Worm (Caenorhabditis elegans): ENCODE measurements around the gene amph-1.
"Not testable (repeated sequence)": the region's sequence is repeated elsewhere in the genome, so short reads cannot be mapped to it uniquely, and the experiment has no call there.

The amph-1 gene

DNA sequence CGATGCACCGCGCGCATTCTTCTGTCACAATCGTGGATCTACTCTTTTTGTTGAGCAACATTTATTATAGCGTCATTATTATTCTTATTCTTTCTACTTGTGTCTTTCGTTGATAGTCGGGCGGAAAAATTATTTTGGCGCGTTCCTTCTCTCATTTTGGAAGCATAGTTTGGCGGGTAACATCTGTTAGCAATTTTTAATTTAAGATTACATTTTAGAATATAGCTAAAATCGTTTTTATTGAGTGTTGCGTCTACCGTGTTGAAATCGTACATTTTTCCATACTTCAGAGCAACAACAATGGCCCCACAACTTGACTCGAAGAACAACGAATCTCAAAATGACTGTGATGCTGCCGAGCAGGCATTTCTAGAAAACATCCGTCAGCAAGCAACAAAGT lies 43.0 kb upstream of the amph-1 start, which contains the start of gene sdz-36:
sdz-36 (plus strand) TSS at position 301 of the 400 bp plus-strand sequence.
- TF ChIP-seq madf-8 (GFP tag; conservative IDR thresholded peaks at IDR 0.05) = no peak
- TF ChIP-seq ccch-3 (GFP tag; optimal IDR thresholded peaks at IDR 0.05) = no peak
- TF ChIP-seq ceh-27 (GFP tag; optimal IDR thresholded peaks at IDR 0.05) = no peak
- TF ChIP-seq lin-35 (GFP tag; optimal IDR thresholded peaks at IDR 0.05) = no peak
- TF ChIP-seq nfya-2 (GFP tag; IDR thresholded peaks at IDR 0.05) = no peak
- no peak for TF ChIP-seq rec-8 (tag; optimal IDR thresholded peaks at IDR 0.05)
- TF ChIP-seq aptf-3 (GFP tag; IDR thresholded peaks at IDR 0.05) = no peak
- no peak for TF ChIP-seq F55B11.4 (tag; optimal IDR thresholded peaks at IDR 0.05; ENCODE audit: borderline replicate concordance, insufficient read depth)
- TF ChIP-seq B0035.1 (tag; optimal IDR thresholded peaks at IDR 0.05) = no peak
- no peak for TF ChIP-seq him-1 (tag; optimal IDR thresholded peaks at IDR 0.05)
- no peak for TF ChIP-seq ceh-91 (GFP tag; IDR thresholded peaks at IDR 0.05)
- no peak for TF ChIP-seq nhr-120 (GFP tag; IDR thresholded peaks at IDR 0.05)
- no peak for TF ChIP-seq Y79H2A.3 (GFP tag; conservative IDR thresholded peaks at IDR 0.05)
- TF ChIP-seq madf-3 (GFP tag; IDR thresholded peaks at IDR 0.05) = no peak
- no peak for TF ChIP-seq D2030.7 (GFP tag; IDR thresholded peaks at IDR 0.05)
- TF ChIP-seq mxl-1 (tag; optimal IDR thresholded peaks at IDR 0.05) = no peak
- no peak for TF ChIP-seq F23B12.7 (tag; optimal IDR thresholded peaks at IDR 0.05; ENCODE audit: insufficient read depth)
- no peak for TF ChIP-seq sea-2 (GFP tag; IDR thresholded peaks at IDR 0.05)

DNA sequence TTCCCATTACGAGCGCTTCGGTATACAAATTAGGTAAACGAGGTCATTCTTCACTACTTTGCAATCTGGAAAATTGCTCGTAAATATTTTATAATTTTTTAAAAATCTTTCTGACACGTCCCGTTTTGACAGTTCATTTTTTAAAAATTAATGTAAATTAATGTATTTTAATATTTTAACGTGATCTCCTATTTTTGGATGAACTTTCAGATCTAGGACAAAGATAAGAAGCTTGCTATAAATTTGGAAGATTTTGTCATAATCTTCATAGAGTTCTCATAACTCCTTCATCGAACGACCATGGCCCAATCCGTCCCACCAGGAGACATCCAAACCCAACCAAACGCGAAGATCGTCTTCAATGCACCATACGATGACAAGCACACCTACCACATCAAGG lies 41.0 kb upstream of the amph-1 start, which contains the start of gene msp-76:
msp-76 (plus strand) TSS at position 301 of the 400 bp plus-strand sequence.
- TF ChIP-seq lsy-27 (tag; optimal IDR thresholded peaks at IDR 0.05; ENCODE audit: borderline replicate concordance, insufficient read depth); snpc-4 (GFP tag; optimal IDR thresholded peaks at IDR 0.05); snpc-4 (tag; optimal IDR thresholded peaks at IDR 0.05); F22D6.2 (tag; optimal IDR thresholded peaks at IDR 0.05): not testable (repeated sequence)

DNA sequence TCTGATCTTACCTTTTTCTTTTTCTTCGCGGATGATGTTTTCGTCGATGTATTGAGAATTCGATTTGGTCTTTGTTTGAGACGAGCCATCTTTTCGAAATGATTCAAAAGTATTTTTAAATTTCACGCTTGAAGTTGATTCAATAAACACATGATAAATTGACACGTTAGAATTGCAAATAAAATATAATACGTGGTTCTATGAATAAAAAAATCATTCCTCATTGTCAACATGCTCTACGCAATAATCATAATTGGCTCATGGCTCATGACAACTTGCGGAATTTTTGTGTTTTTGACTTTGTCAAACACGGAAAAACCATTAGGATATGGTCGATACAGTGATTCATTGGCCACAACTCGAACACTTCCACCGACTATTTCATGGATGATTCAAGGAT lies 35.8 kb upstream of the amph-1 start, which contains the start of the genes htas-1 and ZK1251.3:
htas-1 (minus strand) TSS at position 101 of the 400 bp plus-strand sequence.
ZK1251.3 (plus strand) TSS at position 226 of the 400 bp plus-strand sequence.
- TF ChIP-seq hsf-1 (GFP tag; IDR thresholded peaks at IDR 0.05) = no peak
- no peak for TF ChIP-seq hlh-12 (tag; optimal IDR thresholded peaks at IDR 0.05)
- TF ChIP-seq lsl-1 (GFP tag; optimal IDR thresholded peaks at IDR 0.05) = no peak
- no peak for TF ChIP-seq K12H6.12 (tag; optimal IDR thresholded peaks at IDR 0.05)
- no peak for TF ChIP-seq madf-10 (tag; optimal IDR thresholded peaks at IDR 0.05)
- no peak for TF ChIP-seq die-1 (tag; optimal IDR thresholded peaks at IDR 0.05)
- no peak for TF ChIP-seq ztf-26 (tag; optimal IDR thresholded peaks at IDR 0.05)
- TF ChIP-seq lin-26 (GFP tag; IDR thresholded peaks at IDR 0.05) = no peak
- no peak for TF ChIP-seq Y67H2A.10 (GFP tag; conservative IDR thresholded peaks at IDR 0.05)
- no peak for TF ChIP-seq aptf-3 (GFP tag; IDR thresholded peaks at IDR 0.05)
- TF ChIP-seq hmg-1.2 (GFP tag; IDR thresholded peaks at IDR 0.05) = no peak
- no peak for TF ChIP-seq snpc-3.4 (tag; optimal IDR thresholded peaks at IDR 0.05)
- TF ChIP-seq Y95B8A.8 (GFP tag; IDR thresholded peaks at IDR 0.05) = no peak
- no peak for TF ChIP-seq rpc-1 (optimal IDR thresholded peaks at IDR 0.05)
- TF ChIP-seq rpc-1 (tag; optimal IDR thresholded peaks at IDR 0.05) = no peak
- no peak for TF ChIP-seq nhr-80 (tag; optimal IDR thresholded peaks at IDR 0.05)
- no peak for TF ChIP-seq lag-1 (GFP tag; IDR thresholded peaks at IDR 0.05)
- TF ChIP-seq gei-17 (GFP tag; optimal IDR thresholded peaks at IDR 0.05) = no peak
- no peak for TF ChIP-seq F52B5.7 (tag; optimal IDR thresholded peaks at IDR 0.05)
- no peak for TF ChIP-seq madf-8 (GFP tag; conservative IDR thresholded peaks at IDR 0.05)

Measured in whole organism, young adult.